Fruit fly (Drosophila melanogaster) whole organism, embryonic: ENCODE data around the gene TwdlF.

Source experiments
- CG10321 ChIP-seq: fragments of 200-800 bp; sonication (Bioruptor generic); IDR thresholded peaks from 2 replicates; pipeline ENCODE4 v1.3.6; 2022; ENCODE audit warnings: missing biosample characterization, missing genetic modification characterization
- CG10462 ChIP-seq: fragments of 200-800 bp; sonication (Bioruptor generic); optimal IDR thresholded peaks from 2 replicates; lab custom pipeline; 2016; ENCODE audit warnings: missing biosample characterization, missing genetic modification characterization
- CG11504 ChIP-seq: fragments of 200-800 bp; sonication (Bioruptor generic); optimal IDR thresholded peaks from 3 replicates; lab custom pipeline; 2019; ENCODE audit warnings: missing biosample characterization, mild to moderate bottlenecking, missing genetic modification characterization, moderate library complexity
- CG11696 ChIP-seq: fragments of 200-800 bp; sonication (Bioruptor generic); IDR thresholded peaks from 2 replicates; pipeline ENCODE4 v1.3.6; 2022; ENCODE audit warnings: missing biosample characterization, missing genetic modification characterization
- CG1233 ChIP-seq: fragments of 200-800 bp; sonication (Bioruptor generic); optimal IDR thresholded peaks from 4 replicates; lab custom pipeline; 2018; ENCODE audit warnings: missing biosample characterization, mild to moderate bottlenecking, missing genetic modification characterization
- CG13894 ChIP-seq: fragments of 200-800 bp; sonication (Bioruptor generic); optimal IDR thresholded peaks from 3 replicates; lab custom pipeline; 2018; ENCODE audit warnings: missing biosample characterization, mild to moderate bottlenecking, missing genetic modification characterization, moderate library complexity
- CG14860 ChIP-seq: fragments of 200-800 bp; sonication (Bioruptor generic); IDR thresholded peaks from 3 replicates; pipeline ENCODE4 v1.3.6; 2022; ENCODE audit warnings: missing biosample characterization, missing genetic modification characterization; ENCODE audit not compliant: partially characterized antibody
- CG15269 ChIP-seq: fragments of 200-800 bp; sonication (Bioruptor generic); optimal IDR thresholded peaks from 2 replicates; lab custom pipeline; 2018; ENCODE audit warnings: missing biosample characterization, mild to moderate bottlenecking, missing genetic modification characterization, moderate library complexity
- CG16779 ChIP-seq: fragments of 200-800 bp; sonication (Bioruptor generic); IDR thresholded peaks from 2 replicates; pipeline ENCODE4 v1.3.6; 2022; ENCODE audit warnings: missing biosample characterization, missing genetic modification characterization
- CG17912 ChIP-seq: fragments of 200-800 bp; sonication (Bioruptor generic); optimal IDR thresholded peaks from 2 replicates; lab custom pipeline; 2018; ENCODE audit warnings: missing biosample characterization, mild to moderate bottlenecking, missing genetic modification characterization
- CG1792 ChIP-seq: fragments of 200-800 bp; sonication (Bioruptor generic); optimal IDR thresholded peaks from 2 replicates; lab custom pipeline; 2016; ENCODE audit warnings: missing biosample characterization, missing genetic modification characterization
- CG18599 ChIP-seq: fragments of 200-800 bp; sonication (Bioruptor generic); optimal IDR thresholded peaks from 3 replicates; lab custom pipeline; 2017; ENCODE audit warnings: missing biosample characterization, missing genetic modification characterization, mild to moderate bottlenecking, moderate library complexity, missing genetic modification reagents
- CG2199 ChIP-seq: fragments of 200-800 bp; sonication (Bioruptor generic); IDR thresholded peaks from 3 replicates; pipeline ENCODE4 v1.3.6; 2022; ENCODE audit warnings: missing biosample characterization, missing genetic modification characterization
- CG2678 ChIP-seq: fragments of 200-800 bp; sonication (Bioruptor generic); optimal IDR thresholded peaks from 3 replicates; lab custom pipeline; 2019; ENCODE audit warnings: missing biosample characterization, mild to moderate bottlenecking, missing genetic modification characterization, moderate library complexity
- CG31441 ChIP-seq: fragments of 200-800 bp; sonication (Bioruptor generic); IDR thresholded peaks from 2 replicates; pipeline ENCODE4 v1.3.6; 2022; ENCODE audit warnings: missing biosample characterization, missing genetic modification characterization
- CG32532 ChIP-seq: fragments of 200-800 bp; sonication (Bioruptor generic); IDR thresholded peaks from 2 replicates; pipeline ENCODE4 v1.3.6; 2022; ENCODE audit warnings: missing biosample characterization, missing genetic modification characterization
- CG43689 ChIP-seq: fragments of 200-800 bp; sonication (Bioruptor generic); IDR thresholded peaks from 2 replicates; pipeline ENCODE4 v1.3.6; 2022; ENCODE audit warnings: missing biosample characterization, missing genetic modification characterization
- CG8765 ChIP-seq: fragments of 200-800 bp; sonication (Bioruptor generic); IDR thresholded peaks from 2 replicates; pipeline ENCODE4 v1.3.6; 2022; ENCODE audit warnings: missing biosample characterization, missing genetic modification characterization
- CG8924 ChIP-seq: fragments of 200-800 bp; optimal IDR thresholded peaks from 3 replicates; lab custom pipeline; 2019; ENCODE audit warnings: missing biosample characterization, mild to moderate bottlenecking, missing genetic modification characterization, moderate library complexity
- Camta ChIP-seq: fragments of 200-800 bp; sonication (Bioruptor generic); optimal IDR thresholded peaks from 2 replicates; lab custom pipeline; 2016; ENCODE audit warnings: missing biosample characterization, missing genetic modification characterization
- Doc3 ChIP-seq: fragments of 200-800 bp; sonication (Bioruptor generic); IDR thresholded peaks from 3 replicates; pipeline ENCODE4 v1.3.6; 2022; ENCODE audit warnings: missing biosample characterization, missing genetic modification characterization; ENCODE audit not compliant: partially characterized antibody
- Ets97D ChIP-seq: fragments of 200-800 bp; sonication (Bioruptor generic); optimal IDR thresholded peaks from 3 replicates; lab custom pipeline; 2016; ENCODE audit warnings: missing biosample characterization, missing genetic modification characterization
- Fer1 ChIP-seq: fragments of 200-800 bp; sonication (Bioruptor generic); optimal IDR thresholded peaks from 2 replicates; lab custom pipeline; 2017; ENCODE audit warnings: missing biosample characterization, mild to moderate bottlenecking, missing genetic modification characterization
- HLH4C ChIP-seq: fragments of 200-800 bp; sonication (Bioruptor generic); IDR thresholded peaks from 3 replicates; pipeline ENCODE4 v1.3.6; 2022; ENCODE audit warnings: missing biosample characterization, missing genetic modification characterization; ENCODE audit not compliant: partially characterized antibody
- HLH54F ChIP-seq: fragments of 200-800 bp; sonication (Bioruptor generic); optimal IDR thresholded peaks from 3 replicates; lab custom pipeline; 2016; ENCODE audit warnings: missing biosample characterization, missing genetic modification characterization
- HLHmδ ChIP-seq: fragments of 200-800 bp; sonication (Bioruptor generic); optimal IDR thresholded peaks from 2 replicates; lab custom pipeline; 2018; ENCODE audit warnings: missing biosample characterization, mild to moderate bottlenecking, missing genetic modification characterization, moderate library complexity
- Mes4 ChIP-seq: fragments of 200-800 bp; sonication (Bioruptor generic); optimal IDR thresholded peaks from 2 replicates; lab custom pipeline; 2016; ENCODE audit warnings: missing biosample characterization, missing genetic modification characterization
- Myb ChIP-seq: fragments of 200-800 bp; sonication (Bioruptor generic); optimal IDR thresholded peaks from 2 replicates; lab custom pipeline; 2016; ENCODE audit warnings: missing biosample characterization, missing genetic modification characterization
- NC2β ChIP-seq: fragments of 200-800 bp; sonication (Bioruptor generic); optimal IDR thresholded peaks from 2 replicates; lab custom pipeline; 2016; ENCODE audit warnings: missing biosample characterization, missing genetic modification characterization
- Oaz ChIP-seq: fragments of 200-800 bp; sonication (Bioruptor generic); IDR thresholded peaks from 2 replicates; pipeline ENCODE4 v1.3.6; 2022; ENCODE audit warnings: missing biosample characterization, missing genetic modification characterization
- Rx ChIP-seq: fragments of 200-800 bp; sonication (Bioruptor generic); IDR thresholded peaks from 2 replicates; pipeline ENCODE4 v1.3.6; 2022; ENCODE audit warnings: missing biosample characterization, missing genetic modification characterization
- Scr ChIP-seq: fragments of 200-800 bp; sonication (Bioruptor generic); IDR thresholded peaks from 2 replicates; pipeline ENCODE4 v1.3.6; 2022; ENCODE audit warnings: missing biosample characterization, missing genetic modification characterization; ENCODE audit not compliant: partially characterized antibody
- Sry-δ ChIP-seq: fragments of 200-800 bp; sonication (Bioruptor generic); optimal IDR thresholded peaks from 2 replicates; lab custom pipeline; 2016; ENCODE audit warnings: missing biosample characterization, missing genetic modification characterization
- aop ChIP-seq: fragments of 200-800 bp; sonication (Bioruptor generic); IDR thresholded peaks from 2 replicates; pipeline ENCODE4 v1.3.6; 2022; ENCODE audit warnings: missing biosample characterization, missing genetic modification characterization
- ewg ChIP-seq: fragments of 200-800 bp; sonication (Bioruptor generic); optimal IDR thresholded peaks from 3 replicates; lab custom pipeline; 2017; ENCODE audit warnings: mild to moderate bottlenecking, missing biosample characterization, missing genetic modification reagents, missing genetic modification characterization
- fd3F ChIP-seq: fragments of 200-800 bp; sonication (Bioruptor generic); optimal IDR thresholded peaks from 2 replicates; lab custom pipeline; 2018; ENCODE audit warnings: missing biosample characterization, mild to moderate bottlenecking, missing genetic modification characterization, moderate library complexity
- grn ChIP-seq: fragments of 200-800 bp; sonication (Bioruptor generic); optimal IDR thresholded peaks from 3 replicates; lab custom pipeline; 2017; ENCODE audit warnings: missing biosample characterization, missing genetic modification characterization
- gsb-n ChIP-seq: fragments of 200-800 bp; sonication (Bioruptor generic); optimal IDR thresholded peaks from 3 replicates; lab custom pipeline; 2018; ENCODE audit warnings: missing biosample characterization, mild to moderate bottlenecking, missing genetic modification characterization
- ind ChIP-seq: fragments of 200-800 bp; sonication (Bioruptor generic); optimal IDR thresholded peaks from 3 replicates; lab custom pipeline; 2016; ENCODE audit warnings: missing biosample characterization, missing genetic modification characterization
- oc ChIP-seq: fragments of 200-800 bp; sonication (Bioruptor generic); optimal IDR thresholded peaks from 2 replicates; lab custom pipeline; 2018; ENCODE audit warnings: missing biosample characterization, mild to moderate bottlenecking, missing genetic modification characterization, moderate library complexity
- pfk ChIP-seq: fragments of 200-800 bp; sonication (Bioruptor generic); optimal IDR thresholded peaks from 2 replicates; lab custom pipeline; 2018; ENCODE audit warnings: missing biosample characterization, mild to moderate bottlenecking, missing genetic modification characterization, moderate library complexity
- phol ChIP-seq: fragments of 200-800 bp; sonication (Bioruptor generic); optimal IDR thresholded peaks from 3 replicates; lab custom pipeline; 2018; ENCODE audit warnings: missing biosample characterization, mild to moderate bottlenecking, missing genetic modification characterization, moderate library complexity
- pzg ChIP-seq: fragments of 200-800 bp; sonication (Bioruptor generic); optimal IDR thresholded peaks from 3 replicates; lab custom pipeline; 2018; ENCODE audit warnings: missing biosample characterization, mild to moderate bottlenecking, missing genetic modification characterization, moderate library complexity
- salm ChIP-seq: fragments of 200-800 bp; sonication (Bioruptor generic); optimal IDR thresholded peaks from 2 replicates; lab custom pipeline; 2018; ENCODE audit warnings: missing biosample characterization, mild to moderate bottlenecking, missing genetic modification characterization
- slou ChIP-seq: fragments of 200-800 bp; sonication (Bioruptor generic); optimal IDR thresholded peaks from 3 replicates; lab custom pipeline; 2016; ENCODE audit warnings: missing biosample characterization, missing genetic modification characterization
- sna ChIP-seq: fragments of 200-800 bp; sonication (Bioruptor generic); IDR thresholded peaks from 2 replicates; pipeline ENCODE4 v1.3.6; 2022; ENCODE audit warnings: missing biosample characterization, missing genetic modification characterization; ENCODE audit not compliant: partially characterized antibody
- sqz ChIP-seq: fragments of 200-800 bp; sonication (Bioruptor generic); optimal IDR thresholded peaks from 3 replicates; lab custom pipeline; 2018; ENCODE audit warnings: missing biosample characterization, mild to moderate bottlenecking, missing genetic modification characterization
- sr ChIP-seq: fragments of 200-800 bp; sonication (Bioruptor generic); IDR thresholded peaks from 3 replicates; pipeline ENCODE4 v1.3.6; 2022; ENCODE audit warnings: missing biosample characterization, missing genetic modification characterization
- trh ChIP-seq: fragments of 200-800 bp; sonication (Bioruptor generic); optimal IDR thresholded peaks from 2 replicates; lab custom pipeline; 2016; ENCODE audit warnings: missing biosample characterization, missing genetic modification characterization
- zen2 ChIP-seq: fragments of 200-800 bp; sonication (Bioruptor generic); IDR thresholded peaks from 3 replicates; pipeline ENCODE4 v1.3.6; 2022; ENCODE audit warnings: missing biosample characterization, missing genetic modification characterization; ENCODE audit not compliant: partially characterized antibody

TwdlF gene

DNA sequence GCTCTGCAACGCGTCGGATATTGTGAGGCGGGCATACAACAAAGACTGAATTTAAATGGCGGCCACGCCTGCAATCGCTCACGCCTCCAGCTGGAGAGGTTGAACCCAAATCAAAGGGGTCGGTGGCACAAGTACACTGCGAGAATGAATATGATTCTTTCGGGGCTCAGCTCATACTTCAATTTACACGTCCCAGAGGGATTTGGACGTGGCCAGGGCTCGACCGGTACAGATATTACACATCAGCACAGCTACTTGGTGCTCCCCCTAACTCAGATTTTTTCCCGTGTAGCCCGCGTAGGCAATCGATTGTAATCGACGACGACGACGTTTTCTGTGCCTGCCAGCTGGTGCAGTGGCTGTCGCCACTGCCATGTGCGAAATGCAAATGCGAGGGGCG, 32.8 kb upstream of the TwdlF start (continued):
- TF ChIP-seq ewg (GFP tag; lab: Kevin White, UChicago) (peak; percentile 66), CG10462 (GFP tag; lab: Kevin White, UChicago) (peak; percentile 8), CG18599 (GFP tag; lab: Kevin White, UChicago) (peak; percentile 80), trh (peak; percentile 1), CG11504 (tag; lab: Kevin White, UChicago) (peak; percentile 88), Mes4 (GFP tag; lab: Kevin White, UChicago) (peak; percentile 56), Sry-δ (GFP tag; lab: Kevin White, UChicago) (peak; percentile 40), Oaz (peak; percentile 71), Scr (GFP tag; lab: Robert Waterston, UW) (no peak), CG15269 (tag; lab: Kevin White, UChicago) (peak; percentile 84), CG1792 (GFP tag; lab: Kevin White, UChicago) (peak; percentile 46), Myb (GFP tag; lab: Kevin White, UChicago) (peak; percentile 46), sr (GFP tag; lab: Robert Waterston, UW) (peak; percentile 89; the same call in 2 of the 3 replicates), CG17912 (GFP tag; lab: Kevin White, UChicago) (no peak), pfk (GFP tag; lab: Kevin White, UChicago) (no peak), CG14860 (no peak), CG2199 (GFP tag; lab: Robert Waterston, UW) (peak; percentile 65; the same call in 1 of the 3 replicates), grn (GFP tag; lab: Kevin White, UChicago) (peak; percentile 57), Rx (GFP tag; lab: Robert Waterston, UW) (peak; percentile 90), ind (GFP tag; lab: Kevin White, UChicago) (peak; percentile 88), Doc3 (GFP tag; lab: Robert Waterston, UW) (no peak), HLH4C (GFP tag; lab: Robert Waterston, UW) (no peak), gsb-n (peak; percentile 48), oc (tag; lab: Kevin White, UChicago) (peak; percentile 79), CG8765 (GFP tag; lab: Robert Waterston, UW) (peak; percentile 16; the same call in 1 of the 2 replicates), CG1233 (GFP tag; lab: Kevin White, UChicago) (peak; percentile 56), Fer1 (GFP tag; lab: Kevin White, UChicago) (peak; percentile 67), fd3F (GFP tag; lab: Kevin White, UChicago) (peak; percentile 54), slou (GFP tag; lab: Kevin White, UChicago) (peak; percentile 35), CG32532 (peak; percentile 79), phol (peak; percentile 77), sqz (peak; percentile 8), CG2678 (peak; percentile 75), Ets97D (GFP tag; lab: Kevin White, UChicago) (no peak), aop (GFP tag; lab: Robert Waterston, UW) (peak; percentile 74; the same call in 1 of the 2 replicates), NC2β (peak; percentile 58), CG31441 (peak; percentile 75), CG10321 (GFP tag; lab: Robert Waterston, UW) (peak; percentile 66), CG16779 (GFP tag; lab: Robert Waterston, UW) (0 out of 2 replicates have a peak, but pooled peaks have one; percentile 51), salm (tag; lab: Kevin White, UChicago) (peak; percentile 60), CG13894 (tag; lab: Kevin White, UChicago) (no peak), zen2 (GFP tag; lab: Robert Waterston, UW) (no peak), CG8924 (peak; percentile 64), HLH54F (peak; percentile 68), Camta (peak; percentile 60), HLHmδ (GFP tag; lab: Kevin White, UChicago) (no peak), CG43689 (GFP tag; lab: Robert Waterston, UW) (peak; percentile 70), sna (GFP tag; lab: Robert Waterston, UW) (no peak), pzg (GFP tag; lab: Kevin White, UChicago) (no peak), CG11696 (GFP tag; lab: Robert Waterston, UW) (peak; percentile 61)
